Worm (Caenorhabditis elegans) whole organism, L4/young adult: ENCODE results near the gene col-87.
A peak's percentile ranks its signal among the peaks of the same experiment; 100 is the strongest.
"Not testable (repeated sequence)": the region's sequence is repeated elsewhere in the genome, so short reads cannot be mapped to it uniquely, and the experiment has no call there.

ENCODE experiments used
- W03F9.2 ChIP-seq: fragments of 150-350 bp; optimal IDR thresholded peaks from 2 replicates; lab custom pipeline; 2014; ENCODE audit warnings: missing biosample characterization, missing genetic modification characterization
- dao-5 ChIP-seq: sonication (generic microtip); optimal IDR thresholded peaks from 2 replicates; lab custom pipeline; 2016; ENCODE audit warnings: missing genotype, missing genetic modification characterization, moderate library complexity, missing compliant biosample characterization
- him-1 ChIP-seq: sonication (generic microtip); optimal IDR thresholded peaks from 2 replicates; lab custom pipeline; 2016; ENCODE audit warnings: missing genotype, missing genetic modification reagents, missing genetic modification characterization, missing compliant biosample characterization

Gene col-87

ce11 chrII:14094590-14094989 is at the start of gene col-87:
Gene col-87, minus strand, starts transcription at chrII:14094690.
- TF ChIP-seq him-1: no peak
- TF ChIP-seq dao-5: no peak
- no peak for TF ChIP-seq W03F9.2 (tag; lab: Kevin White, UChicago)

DNA sequence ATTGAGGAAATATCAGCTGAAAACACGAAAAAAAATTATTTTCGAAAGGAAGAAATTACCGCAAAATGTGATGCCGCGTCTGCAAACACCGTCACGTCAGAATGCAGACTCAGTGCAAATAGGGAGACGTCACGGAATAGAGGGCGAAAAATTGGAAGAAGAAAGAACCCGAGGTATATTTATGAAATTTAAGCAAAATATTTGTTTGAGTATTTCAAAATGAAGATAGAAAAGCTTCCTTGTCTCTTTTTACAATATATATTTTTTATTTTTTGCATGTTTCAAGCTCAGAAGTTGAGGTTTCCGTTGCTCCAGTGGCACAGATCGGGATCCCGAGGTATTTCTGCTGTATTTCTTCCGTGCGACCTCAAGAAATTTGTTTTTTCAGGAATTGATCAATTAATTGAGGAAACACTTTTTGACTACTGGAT is 49.4 kb upstream of the col-87 start, which contains the start of gene W03H9.2:
Gene W03H9.2, minus strand, starts transcription at position 32 of the 431 bp plus-strand sequence.
- TF ChIP-seq him-1: no peak
- TF ChIP-seq dao-5: no peak
- peak; percentile 27 for TF ChIP-seq W03F9.2 (tag; lab: Kevin White, UChicago)

DNA sequence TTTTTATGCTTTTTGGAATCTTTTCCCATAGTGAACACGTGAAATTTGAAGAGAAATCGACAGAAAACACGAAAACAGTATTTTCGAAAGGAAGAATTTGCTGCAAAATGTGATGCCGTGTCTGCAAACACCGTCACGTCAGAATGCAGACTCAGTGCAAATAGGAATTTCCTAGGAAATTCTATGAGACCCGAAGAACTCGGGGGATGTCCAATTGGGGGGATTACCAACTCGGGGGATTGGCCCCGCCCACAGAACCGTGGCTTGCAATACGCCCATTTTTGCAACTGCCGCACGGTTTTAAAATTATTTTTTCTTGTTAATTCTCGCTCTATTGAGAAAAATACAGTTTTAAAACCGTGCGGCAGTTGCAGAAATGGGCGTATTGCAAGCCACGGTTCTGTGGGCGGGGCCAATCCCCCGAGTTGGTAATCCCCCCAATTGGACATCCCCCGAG is 47.6 kb upstream of the col-87 start, which contains the start of gene cacn-1:
Gene cacn-1, minus strand, starts transcription at position 51 of the 457 bp plus-strand sequence.
- TF ChIP-seq dao-5; W03F9.2 (tag; lab: Kevin White, UChicago); him-1: not testable (repeated sequence)

ce11 chrII:14138849-14139419 is 44.4 kb upstream of the col-87 start:
- TF ChIP-seq W03F9.2 (tag; lab: Kevin White, UChicago) (no peak), him-1 (no peak), dao-5 (no peak)

- no peak for TF ChIP-seq W03F9.2 (tag; lab: Kevin White, UChicago)
- TF ChIP-seq him-1: no peak
- no peak for TF ChIP-seq dao-5
These were observed 43.0 kb upstream of the col-87 start, which contains the start of gene K09E4.1 for ce11 chrII:14137538-14137937. Gene K09E4.1, plus strand, starts transcription at chrII:14137838.

- TF ChIP-seq him-1 (no peak), dao-5 (no peak), W03F9.2 (tag; lab: Kevin White, UChicago) (no peak)
These were observed 41.8 kb upstream of the col-87 start for ce11 chrII:14136302-14136701.

DNA sequence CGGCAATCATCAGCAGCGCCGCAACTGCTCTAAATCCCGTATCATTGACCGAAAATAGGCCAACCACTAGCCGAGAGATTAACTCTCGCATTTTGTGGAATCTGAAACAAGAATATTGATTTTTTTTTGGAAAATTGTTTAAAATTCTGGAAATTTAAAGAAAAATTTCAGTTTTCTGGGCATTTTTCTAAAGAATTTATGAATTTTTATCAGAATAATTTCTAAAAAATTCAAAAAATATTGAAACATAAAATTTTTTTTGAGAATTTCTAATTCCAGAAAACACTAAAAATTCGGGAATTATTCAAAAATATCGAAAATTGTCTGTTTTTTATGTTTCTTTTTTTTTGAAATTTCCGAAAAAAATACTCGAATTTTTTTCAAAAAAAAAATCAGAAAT is 38.2 kb upstream of the col-87 start, which contains the start of gene algn-3:
Gene algn-3, minus strand, starts transcription at position 101 of the 400 bp plus-strand sequence.
- TF ChIP-seq W03F9.2 (tag; lab: Kevin White, UChicago) (no peak), him-1 (no peak), dao-5 (no peak)

ce11 chrII:14129191-14129590 is 34.7 kb upstream of the col-87 start:
- TF ChIP-seq dao-5: no peak
- TF ChIP-seq W03F9.2 (tag; lab: Kevin White, UChicago): no peak
- TF ChIP-seq him-1: no peak

DNA sequence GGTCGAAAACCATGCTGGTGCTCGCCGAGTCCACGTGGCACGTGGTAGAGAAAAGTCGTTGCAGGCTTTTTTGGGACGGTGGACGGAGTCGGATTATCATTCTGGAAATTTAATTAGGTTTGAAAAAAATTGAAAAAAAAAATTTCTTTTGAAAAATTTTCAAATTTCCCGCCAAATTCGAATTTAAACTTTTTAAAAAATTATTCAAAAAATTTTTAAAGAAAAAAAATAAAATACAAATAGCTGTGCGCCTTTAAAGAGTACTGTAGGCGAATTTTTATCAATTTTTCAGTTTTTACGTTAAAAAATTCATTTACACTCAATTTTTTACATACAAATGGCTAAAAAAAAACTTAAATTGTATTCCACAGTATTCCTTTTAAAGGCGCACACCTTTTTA is 32.4 kb upstream of the col-87 start, which contains the start of gene K09E4.3:
Gene K09E4.3, minus strand, starts transcription at position 101 of the 400 bp plus-strand sequence.
- TF ChIP-seq dao-5 (no peak), W03F9.2 (tag; lab: Kevin White, UChicago) (no peak), him-1 (no peak)

ce11 chrII:14122065-14122464 is 27.6 kb upstream of the col-87 start, which contains the start of gene K09E4.4:
Gene K09E4.4, minus strand, starts transcription at chrII:14122165.
- TF ChIP-seq dao-5: no peak
- TF ChIP-seq him-1: no peak
- no peak for TF ChIP-seq W03F9.2 (tag; lab: Kevin White, UChicago)

ce11 chrII:14118391-14118790 is 23.9 kb upstream of the col-87 start:
- no peak for TF ChIP-seq him-1
- TF ChIP-seq W03F9.2 (tag; lab: Kevin White, UChicago): no peak
- TF ChIP-seq dao-5: no peak

ce11 chrII:14112842-14113241 is 18.4 kb upstream of the col-87 start:
- TF ChIP-seq him-1 (no peak), dao-5 (no peak), W03F9.2 (tag; lab: Kevin White, UChicago) (no peak)

- TF ChIP-seq W03F9.2 (tag; lab: Kevin White, UChicago) (no peak), him-1 (no peak), dao-5 (no peak)
These were observed 14.7 kb upstream of the col-87 start, which contains the start of gene cpg-7 for ce11 chrII:14109184-14109664. Gene cpg-7, minus strand, starts transcription at chrII:14109234.

DNA sequence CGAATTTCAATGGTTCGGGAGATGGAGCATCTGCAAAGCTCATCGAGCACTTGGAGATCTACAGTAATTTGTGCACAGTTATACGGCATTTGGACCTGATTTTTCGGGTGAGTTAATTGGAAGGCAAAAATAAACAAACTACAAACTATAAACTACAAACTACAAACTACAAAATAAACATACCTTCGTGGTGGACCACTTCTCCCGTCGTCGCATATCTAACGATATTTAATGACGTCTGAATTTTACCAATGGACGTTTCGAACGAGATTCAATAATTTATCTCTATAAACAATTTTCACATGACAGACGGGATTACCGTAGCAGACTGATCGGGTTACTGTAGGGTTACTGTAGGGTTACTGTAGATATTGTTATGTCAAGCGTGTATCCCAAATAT is 11.7 kb upstream of the col-87 start:
- TF ChIP-seq W03F9.2 (tag; lab: Kevin White, UChicago) (no peak), dao-5 (no peak), him-1 (no peak)

- TF ChIP-seq W03F9.2 (tag; lab: Kevin White, UChicago) (no peak), him-1 (no peak), dao-5 (no peak)
These were observed 10.0 kb upstream of the col-87 start, which contains the start of gene gur-4 for ce11 chrII:14104470-14104869. Gene gur-4, plus strand, starts transcription at chrII:14104770.
